In genomic region chrIII:12609410-12609809, ce11 we compare ENCODE assay signal across 6 worm cellular contexts.
TF ChIP-seq lines count a peak whose summit lies in the region.

No protein-coding gene starts in this region.

TF ChIP-seq in whole organism, L1 larva, 84 proteins besides CTCF, POLR2A, EP300 and RAD21:
- TF ChIP-seq tbx-2 (tag; optimal IDR thresholded peaks at IDR 0.05; lab: Kevin White, UChicago) (no peak), grh-1 (GFP tag; IDR thresholded peaks at IDR 0.05; lab: Robert Waterston, UW) (0 out of 2 replicates have a peak, but pooled peaks have one; percentile 27)

TF ChIP-seq in whole organism, L2 larva, 48 proteins besides CTCF, POLR2A, EP300 and RAD21:
- TF ChIP-seq nhr-10 (tag; optimal IDR thresholded peaks at IDR 0.05; lab: Kevin White, UChicago): no peak
- TF ChIP-seq ama-1 (optimal IDR thresholded peaks at IDR 0.05; lab: Kevin White, UChicago): peak; percentile 26

TF ChIP-seq in whole organism, L3 larva, 47 proteins besides CTCF, POLR2A, EP300 and RAD21:
- no peak for TF ChIP-seq ceh-82 (tag; optimal IDR thresholded peaks at IDR 0.05; lab: Kevin White, UChicago)
- no peak for TF ChIP-seq ceh-9 (tag; optimal IDR thresholded peaks at IDR 0.05; lab: Kevin White, UChicago)
- TF ChIP-seq fkh-10 (GFP tag; optimal IDR thresholded peaks at IDR 0.05; lab: Kevin White, UChicago): no peak
- peak; percentile 69 for TF ChIP-seq ama-1 (optimal IDR thresholded peaks at IDR 0.05; lab: Kevin White, UChicago)

TF ChIP-seq in whole organism, L4 larva, 104 proteins besides CTCF, POLR2A, EP300 and RAD21:
- TF ChIP-seq nhr-41 (GFP tag; IDR thresholded peaks at IDR 0.05; lab: Robert Waterston, UW): no peak
- TF ChIP-seq T26A8.4 (GFP tag; IDR thresholded peaks at IDR 0.05; lab: Robert Waterston, UW): 0 out of 2 replicates have a peak, but pooled peaks have one; percentile 11
- no peak for TF ChIP-seq zfp-2 (tag; optimal IDR thresholded peaks at IDR 0.05; lab: Kevin White, UChicago)
- TF ChIP-seq unc-62 (GFP tag; optimal IDR thresholded peaks at IDR 0.05 in 1 of 2; lab: Kevin White, UChicago): peak in 1 of 2 experiments; percentile 1
- TF ChIP-seq unc-62 (tag; optimal IDR thresholded peaks at IDR 0.05; lab: Kevin White, UChicago): no peak
- no peak for TF ChIP-seq egl-27 (tag; optimal IDR thresholded peaks at IDR 0.05; lab: Kevin White, UChicago)
- TF ChIP-seq aha-1 (tag; lab: Kevin White, UChicago): peak; percentile 93
- TF ChIP-seq F26F4.8 (GFP tag; conservative IDR thresholded peaks at IDR 0.05; lab: Robert Waterston, UW): no peak
- TF ChIP-seq sdz-12 (GFP tag; optimal IDR thresholded peaks at IDR 0.05; lab: Kevin White, UChicago): peak; percentile 9
- TF ChIP-seq snpc-1.2 (GFP tag; IDR thresholded peaks at IDR 0.05; lab: Robert Waterston, UW): no peak
- no peak for TF ChIP-seq hif-1 (tag; optimal IDR thresholded peaks at IDR 0.05; lab: Kevin White, UChicago)

TF ChIP-seq in whole organism, early embryonic, 17 proteins besides CTCF, POLR2A, EP300 and RAD21:
- no peak for TF ChIP-seq ceh-13 (GFP tag; optimal IDR thresholded peaks at IDR 0.05; lab: Kevin White, UChicago)
- no peak for TF ChIP-seq ceh-36 (tag; optimal IDR thresholded peaks at IDR 0.05; lab: Kevin White, UChicago)
- TF ChIP-seq hmbx-1 (tag; optimal IDR thresholded peaks at IDR 0.05; lab: Kevin White, UChicago): no peak
- no peak for TF ChIP-seq hnd-1 (tag; optimal IDR thresholded peaks at IDR 0.05; lab: Kevin White, UChicago)
- peak; percentile 20 for TF ChIP-seq hmg-4 (GFP tag; optimal IDR thresholded peaks at IDR 0.05; lab: Kevin White, UChicago)
- TF ChIP-seq ama-1 (optimal IDR thresholded peaks at IDR 0.05; lab: Kevin White, UChicago): no peak
- no peak for TF ChIP-seq sea-1 (GFP tag; conservative IDR thresholded peaks at IDR 0.05; lab: Robert Waterston, UW)

TF ChIP-seq in whole organism, young adult, 124 proteins besides CTCF, POLR2A, EP300 and RAD21:
- no peak for TF ChIP-seq zfh-2 (GFP tag; conservative IDR thresholded peaks at IDR 0.05; lab: Robert Waterston, UW)
- TF ChIP-seq Y56A3A.18 (GFP tag; IDR thresholded peaks at IDR 0.05; lab: Robert Waterston, UW): 0 out of 2 replicates have a peak, but pooled peaks have one; percentile 42
- no peak for TF ChIP-seq him-1 (tag; optimal IDR thresholded peaks at IDR 0.05; lab: Kevin White, UChicago)
- TF ChIP-seq dox-1 (GFP tag; IDR thresholded peaks at IDR 0.05; lab: Robert Waterston, UW): peak; percentile 12; the same call in 1 of the 2 replicates
